Worm (Caenorhabditis elegans) whole organism, early embryonic: ENCODE data around the gene hif-1.
A peak's percentile ranks its signal among the peaks of the same experiment; 100 is the strongest.

ENCODE experiments used
- B0310.2 ChIP-seq: sonication (generic microtip); optimal IDR thresholded peaks from 2 replicates; lab custom pipeline; 2016; ENCODE audit warnings: mild to moderate bottlenecking, missing genetic modification characterization, missing compliant biosample characterization
- F13C5.2 ChIP-seq: sonication (generic microtip); optimal IDR thresholded peaks from 2 replicates; lab custom pipeline; 2017; ENCODE audit warnings: mild to moderate bottlenecking, missing genetic modification characterization, inconsistent platforms, missing compliant biosample characterization
- aly-1 ChIP-seq: sonication (generic microtip); optimal IDR thresholded peaks from 2 replicates; lab custom pipeline; 2016; ENCODE audit warnings: missing genetic modification characterization, missing compliant biosample characterization
- ama-1 ChIP-seq: fragments of 150-350 bp; optimal IDR thresholded peaks from 2 replicates; lab custom pipeline; 2014
- ceh-13 ChIP-seq: fragments of 200-800 bp; sonication (Bioruptor generic); optimal IDR thresholded peaks from 2 replicates; lab custom pipeline; 2018; ENCODE audit warnings: mild to moderate bottlenecking, missing genetic modification characterization, missing compliant biosample characterization
- ceh-36 ChIP-seq: sonication (generic microtip); optimal IDR thresholded peaks from 2 replicates; lab custom pipeline; 2016; ENCODE audit warnings: missing genetic modification characterization, inconsistent platforms, missing compliant biosample characterization
- ets-7 ChIP-seq: sonication (generic microtip); optimal IDR thresholded peaks from 2 replicates; lab custom pipeline; 2016; ENCODE audit warnings: missing genotype, missing genetic modification characterization, missing compliant biosample characterization
- flt-1 ChIP-seq: fragments of 200-800 bp; sonication (Bioruptor generic); IDR thresholded peaks from 2 replicates; pipeline ENCODE4 v1.3.6; 2022; ENCODE audit warnings: missing genetic modification characterization, missing compliant biosample characterization
- hmbx-1 ChIP-seq: sonication (generic microtip); optimal IDR thresholded peaks from 2 replicates; lab custom pipeline; 2016; ENCODE audit warnings: mild to moderate bottlenecking, missing genetic modification characterization, missing compliant biosample characterization
- hmg-4 ChIP-seq: fragments of 200-800 bp; sonication (Bioruptor generic); optimal IDR thresholded peaks from 2 replicates; lab custom pipeline; 2018; ENCODE audit warnings: mild to moderate bottlenecking, missing genetic modification characterization, missing compliant biosample characterization
- hnd-1 ChIP-seq: sonication (generic microtip); optimal IDR thresholded peaks from 2 replicates; lab custom pipeline; 2016; ENCODE audit warnings: missing genetic modification characterization, missing compliant biosample characterization
- pes-1 ChIP-seq: fragments of 200-800 bp; sonication (Bioruptor generic); IDR thresholded peaks from 2 replicates; pipeline ENCODE4 v1.3.6; 2022; ENCODE audit warnings: missing genetic modification reagents, missing genetic modification characterization, missing compliant biosample characterization
- scrt-1 ChIP-seq: fragments of 200-800 bp; sonication (Bioruptor generic); IDR thresholded peaks from 2 replicates; pipeline ENCODE4 v1.3.6; 2022; ENCODE audit warnings: missing genetic modification characterization, missing compliant biosample characterization
- sea-1 ChIP-seq: fragments of 200-800 bp; sonication (Bioruptor generic); conservative IDR thresholded peaks from 2 replicates; pipeline ENCODE4 v1.3.6; 2022; ENCODE audit warnings: missing genetic modification characterization, missing compliant biosample characterization
- tbx-11 ChIP-seq: fragments of 200-800 bp; sonication (Bioruptor generic); IDR thresholded peaks from 2 replicates; pipeline ENCODE4 v1.3.6; 2022; ENCODE audit warnings: missing genetic modification characterization, missing compliant biosample characterization
- tbx-37 ChIP-seq: fragments of 200-800 bp; sonication (Bioruptor generic); conservative IDR thresholded peaks from 2 replicates; pipeline ENCODE4 v1.3.6; 2022; ENCODE audit warnings: missing genetic modification reagents, missing genetic modification characterization, missing compliant biosample characterization
- tra-4 ChIP-seq: sonication (generic microtip); optimal IDR thresholded peaks from 2 replicates; lab custom pipeline; 2017; ENCODE audit warnings: missing genetic modification characterization, missing compliant biosample characterization

The hif-1 gene

ce11 chrV:20785848-20786225 is 5.6 kb downstream of the hif-1 start:
- TF ChIP-seq pes-1 (GFP tag; lab: Robert Waterston, UW) (no peak), hmg-4 (GFP tag; lab: Kevin White, UChicago) (no peak), sea-1 (GFP tag; lab: Robert Waterston, UW) (no peak), F13C5.2 (tag; lab: Kevin White, UChicago) (no peak), ets-7 (tag; lab: Kevin White, UChicago) (no peak), aly-1 (tag; lab: Kevin White, UChicago) (no peak), tbx-37 (GFP tag; lab: Robert Waterston, UW) (no peak), tbx-11 (GFP tag; lab: Robert Waterston, UW) (no peak), hmbx-1 (no peak), tra-4 (no peak), flt-1 (GFP tag; lab: Robert Waterston, UW) (no peak), scrt-1 (GFP tag; lab: Robert Waterston, UW) (no peak), B0310.2 (tag; lab: Kevin White, UChicago) (no peak)

ce11 chrV:20789105-20789504 is 8.9 kb downstream of the hif-1 start, which contains the start of gene tpan-1:
Gene tpan-1, plus strand, starts transcription at chrV:20789502.
- TF ChIP-seq tbx-37 (GFP tag; lab: Robert Waterston, UW) (no peak), flt-1 (GFP tag; lab: Robert Waterston, UW) (no peak), F13C5.2 (tag; lab: Kevin White, UChicago) (no peak), B0310.2 (tag; lab: Kevin White, UChicago) (no peak), ama-1 (lab: Kevin White, UChicago) (no peak), hmg-4 (GFP tag; lab: Kevin White, UChicago) (no peak), tra-4 (no peak), sea-1 (GFP tag; lab: Robert Waterston, UW) (no peak), tbx-11 (GFP tag; lab: Robert Waterston, UW) (no peak), ceh-36 (tag; lab: Kevin White, UChicago) (no peak)

ce11 chrV:20790011-20790410 is 9.8 kb downstream of the hif-1 start, which contains the start of gene Y44A6D.1:
Gene Y44A6D.1, minus strand, starts transcription at chrV:20790033.
- TF ChIP-seq aly-1 (tag; lab: Kevin White, UChicago): no peak
- no peak for TF ChIP-seq ceh-36 (tag; lab: Kevin White, UChicago)
- no peak for TF ChIP-seq ceh-13 (GFP tag; lab: Kevin White, UChicago)
- TF ChIP-seq pes-1 (GFP tag; lab: Robert Waterston, UW): no peak
- no peak for TF ChIP-seq hmbx-1
- TF ChIP-seq F13C5.2 (tag; lab: Kevin White, UChicago): no peak
- no peak for TF ChIP-seq flt-1 (GFP tag; lab: Robert Waterston, UW)
- TF ChIP-seq hnd-1 (tag; lab: Kevin White, UChicago): no peak
- no peak for TF ChIP-seq scrt-1 (GFP tag; lab: Robert Waterston, UW)
- no peak for TF ChIP-seq sea-1 (GFP tag; lab: Robert Waterston, UW)

- TF ChIP-seq ets-7 (tag; lab: Kevin White, UChicago): no peak
- no peak for TF ChIP-seq hmbx-1
- no peak for TF ChIP-seq ceh-36 (tag; lab: Kevin White, UChicago)
- no peak for TF ChIP-seq hmg-4 (GFP tag; lab: Kevin White, UChicago)
- no peak for TF ChIP-seq hnd-1 (tag; lab: Kevin White, UChicago)
- no peak for TF ChIP-seq sea-1 (GFP tag; lab: Robert Waterston, UW)
- TF ChIP-seq ama-1 (lab: Kevin White, UChicago): no peak
- no peak for TF ChIP-seq flt-1 (GFP tag; lab: Robert Waterston, UW)
- TF ChIP-seq tbx-37 (GFP tag; lab: Robert Waterston, UW): no peak
Observed at ce11 chrV:20790616-20791015, 10.4 kb downstream of the hif-1 start.

- TF ChIP-seq F13C5.2 (tag; lab: Kevin White, UChicago) (no peak), ama-1 (lab: Kevin White, UChicago) (no peak), aly-1 (tag; lab: Kevin White, UChicago) (no peak), ceh-36 (tag; lab: Kevin White, UChicago) (no peak), hmbx-1 (no peak), scrt-1 (GFP tag; lab: Robert Waterston, UW) (no peak), pes-1 (GFP tag; lab: Robert Waterston, UW) (no peak), sea-1 (GFP tag; lab: Robert Waterston, UW) (no peak), ets-7 (tag; lab: Kevin White, UChicago) (no peak), hnd-1 (tag; lab: Kevin White, UChicago) (no peak)
Observed at ce11 chrV:20792371-20792890, 12.2 kb downstream of the hif-1 start, which contains the start of gene Y44A6D.3. Gene Y44A6D.3, minus strand, starts transcription at chrV:20792421.

- TF ChIP-seq scrt-1 (GFP tag; lab: Robert Waterston, UW) (no peak), flt-1 (GFP tag; lab: Robert Waterston, UW) (no peak), ets-7 (tag; lab: Kevin White, UChicago) (no peak), pes-1 (GFP tag; lab: Robert Waterston, UW) (peak; percentile 41; the same call in 1 of the 2 replicates)
Observed at ce11 chrV:20793761-20794160, 13.6 kb downstream of the hif-1 start.

- no peak for TF ChIP-seq ceh-13 (GFP tag; lab: Kevin White, UChicago)
- no peak for TF ChIP-seq ama-1 (lab: Kevin White, UChicago)
- no peak for TF ChIP-seq ets-7 (tag; lab: Kevin White, UChicago)
- no peak for TF ChIP-seq tbx-37 (GFP tag; lab: Robert Waterston, UW)
- no peak for TF ChIP-seq pes-1 (GFP tag; lab: Robert Waterston, UW)
- TF ChIP-seq flt-1 (GFP tag; lab: Robert Waterston, UW): no peak
- no peak for TF ChIP-seq hmg-4 (GFP tag; lab: Kevin White, UChicago)
- TF ChIP-seq aly-1 (tag; lab: Kevin White, UChicago): no peak
- no peak for TF ChIP-seq tra-4
- TF ChIP-seq ceh-36 (tag; lab: Kevin White, UChicago): no peak
- no peak for TF ChIP-seq F13C5.2 (tag; lab: Kevin White, UChicago)
Observed at ce11 chrV:20797918-20798317, 17.7 kb downstream of the hif-1 start, which contains the start of gene sdf-9. Gene sdf-9, plus strand, starts transcription at chrV:20798218.
